Worm (Caenorhabditis elegans): ENCODE data around the gene T21C9.6.

ce11 chrV:10580638-10581037 is 1.0 kb upstream of the T21C9.6 start:
- TF ChIP-seq fos-1 (tag; optimal IDR thresholded peaks at IDR 0.05) (no peak), ceh-82 (tag; optimal IDR thresholded peaks at IDR 0.05) (no peak), nhr-77 (tag; optimal IDR thresholded peaks at IDR 0.05) (no peak), nhr-90 (tag; optimal IDR thresholded peaks at IDR 0.05; ENCODE audit: poor library complexity) (no peak), lin-14 (GFP tag; optimal IDR thresholded peaks at IDR 0.05) (no peak)
